Worm (Caenorhabditis elegans) whole organism, L4 larva: ENCODE data around the gene C42D4.19.

Experiments used
- F10B5.3 ChIP-seq: sonication (generic microtip); optimal IDR thresholded peaks from 2 replicates; lab custom pipeline; 2016; ENCODE audit warnings: mild to moderate bottlenecking, missing genetic modification characterization, missing compliant biosample characterization
- R02D3.7 ChIP-seq: fragments of 150-350 bp; sonication (generic microtip); optimal IDR thresholded peaks from 3 replicates; lab custom pipeline; 2014; ENCODE audit warnings: missing biosample characterization, missing genetic modification characterization
- Y48G9A.11 ChIP-seq: fragments of 200-800 bp; sonication (Bioruptor generic); IDR thresholded peaks from 2 replicates; pipeline ENCODE4 v1.3.6; 2022; ENCODE audit warnings: missing genetic modification reagents, missing genetic modification characterization, missing compliant biosample characterization
- Y5F2A.4 ChIP-seq: fragments of 200-800 bp; sonication (Bioruptor generic); optimal IDR thresholded peaks from 2 replicates; lab custom pipeline; 2018; ENCODE audit warnings: mild to moderate bottlenecking, missing genetic modification characterization, missing compliant biosample characterization
- ZK337.2 ChIP-seq: fragments of 200-800 bp; sonication (Bioruptor generic); IDR thresholded peaks from 2 replicates; pipeline ENCODE4 v1.3.6; 2022; ENCODE audit warnings: missing genetic modification reagents, missing genetic modification characterization, missing compliant biosample characterization
- aha-1 ChIP-seq: fragments of 150-350 bp; peaks from one replicate; lab custom pipeline; 2014; ENCODE audit warnings: missing biosample characterization, missing genetic modification characterization
- ceh-44 ChIP-seq: fragments of 200-800 bp; sonication (Bioruptor generic); IDR thresholded peaks from 2 replicates; pipeline ENCODE4 v1.3.6; 2022; ENCODE audit warnings: missing genetic modification reagents, missing genetic modification characterization, missing compliant biosample characterization
- ceh-82 ChIP-seq: sonication (generic microtip); optimal IDR thresholded peaks from 2 replicates; lab custom pipeline; 2017; ENCODE audit warnings: missing biosample characterization, missing genetic modification characterization
- ctbp-1 ChIP-seq: fragments of 200-800 bp; sonication (Bioruptor generic); IDR thresholded peaks from 2 replicates; pipeline ENCODE4 v1.3.6; 2022; ENCODE audit warnings: missing genetic modification reagents, missing genetic modification characterization, missing compliant biosample characterization
- daf-12 ChIP-seq: fragments of 150-350 bp; optimal IDR thresholded peaks from 2 replicates; lab custom pipeline; 2014; ENCODE audit warnings: missing biosample characterization, missing genetic modification reagents, missing genetic modification characterization
- dmd-6 ChIP-seq: fragments of 200-800 bp; sonication (Bioruptor generic); IDR thresholded peaks from 2 replicates; pipeline ENCODE4 v1.3.6; 2022; ENCODE audit warnings: missing genetic modification reagents, missing genetic modification characterization, missing compliant biosample characterization
- dmd-9 ChIP-seq: fragments of 200-800 bp; sonication (Bioruptor generic); IDR thresholded peaks from 2 replicates; pipeline ENCODE4 v1.3.6; 2022; ENCODE audit warnings: missing genetic modification reagents, missing genetic modification characterization, missing compliant biosample characterization
- dve-1 ChIP-seq: sonication (generic microtip); optimal IDR thresholded peaks from 2 replicates; lab custom pipeline; 2017; ENCODE audit warnings: antibody characterized with exemption, mild to moderate bottlenecking, missing genetic modification characterization, missing compliant biosample characterization; ENCODE audit not compliant: insufficient read depth
- egl-27 ChIP-seq: sonication (generic microtip); optimal IDR thresholded peaks from 3 replicates; lab custom pipeline; 2017; ENCODE audit warnings: missing biosample characterization, missing genetic modification reagents, missing genetic modification characterization
- hif-1 ChIP-seq, 2 experiments: sonication (generic microtip); optimal IDR thresholded peaks; 2 replicates each; lab custom pipeline; 2016 to 2017; ENCODE audit warnings: missing compliant biosample characterization in 2 of 2, missing genetic modification characterization in 2 of 2, missing genetic modification reagents in 2 of 2, missing genotype in 2 of 2, mild to moderate bottlenecking in 1 of 2
- hmg-1.1 ChIP-seq: fragments of 200-800 bp; sonication (Bioruptor generic); IDR thresholded peaks from 2 replicates; pipeline ENCODE4 v1.3.6; 2022; ENCODE audit warnings: missing genetic modification reagents, missing genetic modification characterization, missing compliant biosample characterization
- jun-1 ChIP-seq: fragments of 150-350 bp; optimal IDR thresholded peaks from 2 replicates; lab custom pipeline; 2014; ENCODE audit warnings: missing biosample characterization, missing genetic modification reagents, missing genetic modification characterization
- lim-7 ChIP-seq: fragments of 200-800 bp; sonication (Bioruptor generic); IDR thresholded peaks from 2 replicates; pipeline ENCODE4 v1.3.6; 2022; ENCODE audit warnings: missing genetic modification characterization, missing compliant biosample characterization
- lin-13 ChIP-seq: fragments of 150-350 bp; optimal IDR thresholded peaks from 2 replicates; lab custom pipeline; 2014; ENCODE audit warnings: missing biosample characterization, missing genetic modification reagents, missing genetic modification characterization
- lin-15B ChIP-seq: fragments of 150-350 bp; sonication (generic microtip); optimal IDR thresholded peaks from 3 replicates; lab custom pipeline; 2014; ENCODE audit warnings: missing biosample characterization, missing genetic modification characterization
- lin-29 ChIP-seq: fragments of 200-800 bp; sonication (Bioruptor generic); IDR thresholded peaks from 2 replicates; pipeline ENCODE4 v1.3.6; 2022; ENCODE audit warnings: missing genetic modification reagents, missing genetic modification characterization, missing compliant biosample characterization
- lir-3 ChIP-seq: sonication (generic microtip); optimal IDR thresholded peaks from 2 replicates; lab custom pipeline; 2016; ENCODE audit warnings: mild to moderate bottlenecking, missing genetic modification characterization, missing compliant biosample characterization
- madf-5 ChIP-seq, 2 experiments: fragments of 200-800 bp; sonication (Bioruptor generic); IDR thresholded peaks; 2 replicates each; pipeline ENCODE4 v1.3.6; 2022; ENCODE audit warnings: missing compliant biosample characterization in 2 of 2, missing genetic modification characterization in 2 of 2
- mdl-1 ChIP-seq, 2 experiments: fragments of 150-350 bp in 1 of 2; sonication (generic microtip) in 1 of 2; optimal IDR thresholded peaks; 2 replicates each; lab custom pipeline; 2014 to 2017; ENCODE audit warnings: missing biosample characterization in 2 of 2, missing genetic modification characterization in 2 of 2
- nhr-25 ChIP-seq: sonication (generic microtip); optimal IDR thresholded peaks from 2 replicates; lab custom pipeline; 2017; ENCODE audit warnings: missing genetic modification characterization, mild to moderate bottlenecking, missing compliant biosample characterization, antibody characterized with exemption, moderate library complexity, borderline replicate concordance; ENCODE audit not compliant: insufficient read depth
- pha-4 ChIP-seq, 2 experiments: fragments of 150-350 bp in 1 of 2; fragments of 200-800 bp in 1 of 2; sonication (Bioruptor generic) in 1 of 2; IDR thresholded peaks in 1 of 2; optimal IDR thresholded peaks in 1 of 2; 2 replicates each; pipeline versions ENCODE4 v1.3.6 to Lab custom; 2014 to 2022; ENCODE audit warnings: missing genetic modification characterization in 2 of 2, missing genetic modification reagents in 2 of 2, missing biosample characterization in 1 of 2, missing compliant biosample characterization in 1 of 2
- rbr-2 ChIP-seq: sonication (generic microtip); optimal IDR thresholded peaks from 2 replicates; lab custom pipeline; 2016; ENCODE audit warnings: missing genotype, missing genetic modification characterization, missing compliant biosample characterization
- snpc-4 ChIP-seq: fragments of 150-350 bp; optimal IDR thresholded peaks from 2 replicates; lab custom pipeline; 2014; ENCODE audit warnings: missing biosample characterization, missing genetic modification characterization
- spr-3 ChIP-seq: fragments of 200-800 bp; sonication (Bioruptor generic); optimal IDR thresholded peaks from 2 replicates; lab custom pipeline; 2018; ENCODE audit warnings: mild to moderate bottlenecking, missing genetic modification characterization, missing compliant biosample characterization
- unc-39 ChIP-seq: sonication (generic microtip); optimal IDR thresholded peaks from 2 replicates; lab custom pipeline; 2017; ENCODE audit warnings: missing biosample characterization, missing genetic modification characterization
- vab-7 ChIP-seq: fragments of 200-800 bp; sonication (Bioruptor generic); IDR thresholded peaks from 2 replicates; pipeline ENCODE4 v1.3.6; 2022; ENCODE audit warnings: missing genetic modification reagents, missing genetic modification characterization, missing compliant biosample characterization
- zip-11 ChIP-seq: fragments of 200-800 bp; sonication (Bioruptor generic); IDR thresholded peaks from 2 replicates; pipeline ENCODE4 v1.3.6; 2022; ENCODE audit warnings: missing genetic modification characterization, missing compliant biosample characterization
- ztf-11 ChIP-seq: fragments of 150-350 bp; optimal IDR thresholded peaks from 2 replicates; lab custom pipeline; 2014; ENCODE audit warnings: missing biosample characterization, missing genetic modification characterization
- ztf-7 ChIP-seq: fragments of 150-350 bp; optimal IDR thresholded peaks from 2 replicates; lab custom pipeline; 2014; ENCODE audit warnings: missing biosample characterization, missing genetic modification characterization

Gene C42D4.19

DNA sequence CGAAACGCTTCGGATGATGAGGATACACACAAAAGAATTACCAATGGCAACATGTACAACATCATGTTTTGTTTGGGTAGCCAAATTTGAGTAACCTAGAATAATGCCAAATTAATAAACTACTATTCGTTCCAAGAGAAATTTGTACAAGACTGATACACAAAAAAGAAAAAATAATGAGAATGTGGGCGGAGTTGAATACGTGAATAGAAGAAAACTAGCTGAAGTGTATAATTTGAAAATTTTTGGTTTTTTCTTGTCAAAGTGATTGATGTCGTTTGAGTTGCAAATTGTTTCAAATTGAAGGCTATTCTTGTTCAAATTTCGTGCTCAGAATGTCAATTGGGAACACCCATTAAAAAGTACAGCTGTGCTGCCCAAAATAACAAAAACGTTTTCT, 16.3 kb downstream of the C42D4.19 start, which contains the start of gene R13A1.5:
Gene R13A1.5, minus strand, starts transcription at position 101 of the 400 bp plus-strand sequence.
- TF ChIP-seq daf-12 (tag; lab: Kevin White, UChicago) (no peak), F10B5.3 (tag; lab: Kevin White, UChicago) (no peak), ztf-11 (no peak), Y5F2A.4 (GFP tag; lab: Kevin White, UChicago) (no peak), spr-3 (GFP tag; lab: Kevin White, UChicago) (no peak), Y48G9A.11 (GFP tag; lab: Robert Waterston, UW) (no peak), zip-11 (no peak), aha-1 (tag; lab: Kevin White, UChicago) (no peak), lim-7 (GFP tag; lab: Robert Waterston, UW) (no peak), dmd-6 (GFP tag; lab: Robert Waterston, UW) (no peak), ctbp-1 (no peak), dmd-9 (GFP tag; lab: Robert Waterston, UW) (no peak), rbr-2 (tag; lab: Kevin White, UChicago) (no peak), ZK337.2 (GFP tag; lab: Robert Waterston, UW) (no peak), R02D3.7 (tag; lab: Kevin White, UChicago) (no peak)

ce11 chrIV:7195734-7196133, 20.3 kb downstream of the C42D4.19 start, which contains the start of gene best-16:
Gene best-16, minus strand, starts transcription at chrIV:7195834.
- TF ChIP-seq nhr-25 (tag; lab: Kevin White, UChicago) (no peak), dve-1 (no peak), lin-29 (GFP tag; lab: Robert Waterston, UW) (no peak), lin-15B (tag; lab: Kevin White, UChicago) (no peak), dmd-9 (GFP tag; lab: Robert Waterston, UW) (no peak)

DNA sequence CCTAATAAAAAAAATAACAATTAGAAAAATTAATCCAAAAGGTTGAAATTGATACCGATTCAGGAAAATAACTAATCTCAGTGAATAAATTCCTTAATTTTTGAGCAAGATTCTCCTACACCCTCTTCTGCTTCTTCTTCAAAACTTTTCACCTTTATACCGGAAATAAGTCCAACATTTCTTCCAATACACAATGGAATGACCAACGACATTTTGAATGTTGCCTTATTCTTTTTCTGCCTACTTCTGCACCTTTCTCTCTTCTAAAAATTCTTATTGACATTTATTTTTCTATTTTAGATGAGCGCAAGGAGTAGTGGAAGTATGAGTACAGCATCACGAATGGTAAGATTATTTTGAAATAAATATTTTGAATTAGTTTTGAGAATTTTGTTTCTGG, 21.4 kb downstream of the C42D4.19 start, which contains the start of gene unc-8:
Gene unc-8, plus strand, starts transcription at position 301 of the 400 bp plus-strand sequence.
- TF ChIP-seq lin-15B (tag; lab: Kevin White, UChicago) (no peak), ceh-44 (GFP tag; lab: Robert Waterston, UW) (no peak), jun-1 (no peak), mdl-1 (tag; optimal IDR thresholded peaks at IDR 0.05; lab: Kevin White, UChicago) (no peak)

ce11 chrIV:7203696-7204095, 28.2 kb downstream of the C42D4.19 start, which contains the start of gene R13A1.3:
Gene R13A1.3, plus strand, starts transcription at chrIV:7203996.
- no peak for TF ChIP-seq pha-4 (GFP tag; IDR thresholded peaks at IDR 0.05; lab: Robert Waterston, UW)
- no peak for TF ChIP-seq pha-4 (tag; optimal IDR thresholded peaks at IDR 0.05; lab: Kevin White, UChicago)
- no peak for TF ChIP-seq vab-7
- no peak for TF ChIP-seq lim-7 (GFP tag; lab: Robert Waterston, UW)
- TF ChIP-seq lir-3 (tag; lab: Kevin White, UChicago) = no peak
- no peak for TF ChIP-seq lin-13 (GFP tag; lab: Kevin White, UChicago)
- TF ChIP-seq snpc-4 (tag; lab: Kevin White, UChicago) = no peak
- no peak for TF ChIP-seq ztf-7 (tag; lab: Kevin White, UChicago)
- no peak for TF ChIP-seq daf-12 (tag; lab: Kevin White, UChicago)
- TF ChIP-seq egl-27 = no peak
- TF ChIP-seq ceh-82 (tag; lab: Kevin White, UChicago) = no peak
- no peak for TF ChIP-seq hmg-1.1 (GFP tag; lab: Robert Waterston, UW)
- TF ChIP-seq ctbp-1 = no peak
- TF ChIP-seq madf-5 (GFP tag; IDR thresholded peaks at IDR 0.05; lab: Robert Waterston, UW) = no peak
- no peak for TF ChIP-seq hif-1 (tag; optimal IDR thresholded peaks at IDR 0.05; lab: Kevin White, UChicago)
- no peak for TF ChIP-seq unc-39
